Fruit fly (Drosophila melanogaster) whole organism, embryonic: ENCODE results near the gene Dlic.

Experiments
- CG6689 ChIP-seq: fragments of 200-800 bp; sonication (Bioruptor generic); IDR thresholded peaks from 2 replicates; pipeline ENCODE4 v1.3.6; 2022; ENCODE audit warnings: missing biosample characterization, missing genetic modification characterization
- Gug ChIP-seq: fragments of 200-800 bp; sonication (Bioruptor generic); IDR thresholded peaks from 4 replicates; pipeline ENCODE4 v1.3.6; 2022; ENCODE audit warnings: missing biosample characterization, missing genetic modification characterization
- Hr3 ChIP-seq: fragments of 200-800 bp; sonication (Bioruptor generic); optimal IDR thresholded peaks from 3 replicates; lab custom pipeline; 2016; ENCODE audit warnings: missing biosample characterization, missing genetic modification characterization
- Lpt ChIP-seq: fragments of >200 bp; optimal IDR thresholded peaks from 2 replicates; lab custom pipeline; 2018; ENCODE audit warnings: missing biosample characterization, missing genetic modification characterization
- bigmax ChIP-seq: fragments of 200-800 bp; sonication (Bioruptor generic); optimal IDR thresholded peaks from 2 replicates; lab custom pipeline; 2018; ENCODE audit warnings: missing biosample characterization, mild to moderate bottlenecking, missing genetic modification characterization
- sqz ChIP-seq: fragments of 200-800 bp; sonication (Bioruptor generic); optimal IDR thresholded peaks from 3 replicates; lab custom pipeline; 2018; ENCODE audit warnings: missing biosample characterization, mild to moderate bottlenecking, missing genetic modification characterization

- 0 out of 2 replicates have a peak, but pooled peaks have one; percentile 12 for TF ChIP-seq CG6689
- TF ChIP-seq Gug: no peak
- TF ChIP-seq sqz (GFP tag; lab: Kevin White, UChicago): no peak
- no peak for TF ChIP-seq Lpt (GFP tag; lab: Kevin White, UChicago)
- no peak for TF ChIP-seq Hr3
- TF ChIP-seq bigmax (GFP tag; lab: Kevin White, UChicago): no peak
Observed at dm6 chrX:11124749-11125508, 29.3 kb upstream of the Dlic start, which contains the start of gene Rpt3.
